Worm (Caenorhabditis elegans): Measurements from ENCODE around the gene col-176.

DNA sequence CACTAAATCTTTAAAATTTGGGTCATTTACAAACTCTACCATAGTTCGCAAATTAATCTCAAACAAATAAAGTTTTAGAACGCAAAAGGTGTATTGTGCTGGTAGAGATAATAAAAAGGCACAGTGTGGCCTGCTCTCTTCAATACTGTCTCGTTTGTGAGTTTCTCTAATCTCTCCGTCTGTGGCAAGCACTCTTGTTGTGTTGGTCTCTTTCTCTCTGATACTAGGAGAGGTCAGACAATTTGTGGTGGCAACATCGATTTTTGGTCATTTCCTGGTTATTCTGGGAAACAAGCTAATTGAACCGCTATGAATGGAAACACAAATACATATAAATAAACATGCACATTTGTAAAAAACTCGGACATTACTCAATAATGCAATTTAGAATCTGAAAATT is 3.2 kb upstream of the col-176 start, which contains the start of gene ZC373.5:
- TF ChIP-seq efl-1 (optimal IDR thresholded peaks at IDR 0.05) (no peak), efl-1 (GFP tag; optimal IDR thresholded peaks at IDR 0.05 in 1 of 2) (peak in 1 of 2 experiments; percentile 55), egl-27 (tag; optimal IDR thresholded peaks at IDR 0.05) (no peak), pag-3 (tag; optimal IDR thresholded peaks at IDR 0.05; ENCODE audit: borderline replicate concordance, insufficient read depth) (no peak), lin-39 (tag; optimal IDR thresholded peaks at IDR 0.05) (no peak), jun-1 (tag; optimal IDR thresholded peaks at IDR 0.05) (no peak), lin-15B (tag; optimal IDR thresholded peaks at IDR 0.05) (no peak), zip-4 (GFP tag; optimal IDR thresholded peaks at IDR 0.05) (no peak), fkh-10 (GFP tag; optimal IDR thresholded peaks at IDR 0.05) (no peak), snu-23 (GFP tag; optimal IDR thresholded peaks at IDR 0.05) (peak; percentile 27), ceh-82 (tag; optimal IDR thresholded peaks at IDR 0.05) (no peak), tbx-2 (tag; optimal IDR thresholded peaks at IDR 0.05) (peak; percentile 7)
